Worm (Caenorhabditis elegans) whole organism, L2 larva: ENCODE results near the gene C13A10.1.

Source experiments
- aly-2 ChIP-seq: fragments of 150-350 bp; optimal IDR thresholded peaks from 2 replicates; lab custom pipeline; 2014; ENCODE audit warnings: missing biosample characterization, missing genetic modification characterization
- ama-1 ChIP-seq: fragments of 150-350 bp; optimal IDR thresholded peaks from 2 replicates; lab custom pipeline; 2018; ENCODE audit warnings: inconsistent platforms
- ceh-16 ChIP-seq: fragments of 150-350 bp; optimal IDR thresholded peaks from 2 replicates; lab custom pipeline; 2014; ENCODE audit warnings: missing biosample characterization, missing genetic modification characterization
- fos-1 ChIP-seq: fragments of 150-350 bp; optimal IDR thresholded peaks from 2 replicates; lab custom pipeline; 2014; ENCODE audit warnings: missing biosample characterization, missing genetic modification characterization
- mdl-1 ChIP-seq, 2 experiments: fragments of 150-350 bp in 1 of 2; sonication (generic microtip) in 1 of 2; optimal IDR thresholded peaks; 2 replicates each; lab custom pipeline; 2017; ENCODE audit warnings: missing biosample characterization in 2 of 2, missing genetic modification characterization in 2 of 2
- nhr-11 ChIP-seq: fragments of 150-350 bp; optimal IDR thresholded peaks from 2 replicates; lab custom pipeline; 2014; ENCODE audit warnings: missing biosample characterization, missing genetic modification characterization
- nhr-12 ChIP-seq: fragments of 150-350 bp; optimal IDR thresholded peaks from 2 replicates; lab custom pipeline; 2014; ENCODE audit warnings: missing biosample characterization, missing genetic modification characterization
- nhr-25 ChIP-seq: fragments of 150-350 bp; sonication (generic microtip); optimal IDR thresholded peaks from 3 replicates; lab custom pipeline; 2014; ENCODE audit warnings: missing biosample characterization, missing genetic modification characterization
- nhr-6 ChIP-seq: fragments of 150-350 bp; optimal IDR thresholded peaks from 2 replicates; lab custom pipeline; 2014; ENCODE audit warnings: missing biosample characterization, missing genetic modification characterization
- skn-1 ChIP-seq: sonication (generic microtip); optimal IDR thresholded peaks from 2 replicates; lab custom pipeline; 2017; ENCODE audit warnings: missing biosample characterization, missing genetic modification characterization
- ztf-11 ChIP-seq: sonication (generic microtip); optimal IDR thresholded peaks from 2 replicates; lab custom pipeline; 2017; ENCODE audit warnings: missing biosample characterization, missing genetic modification characterization

ce11 chrII:1385280-1385679, 29.8 kb upstream of the C13A10.1 start, which contains the start of gene F54D12.7:
- TF ChIP-seq fos-1 (tag; lab: Kevin White, UChicago) = no peak
- no peak for TF ChIP-seq nhr-6
- no peak for TF ChIP-seq ceh-16 (tag; lab: Kevin White, UChicago)
- TF ChIP-seq aly-2 (tag; lab: Kevin White, UChicago) = no peak
- no peak for TF ChIP-seq nhr-25 (tag; lab: Kevin White, UChicago)
- no peak for TF ChIP-seq ztf-11 (tag; lab: Kevin White, UChicago)
- no peak for TF ChIP-seq nhr-12
- TF ChIP-seq mdl-1 (tag; optimal IDR thresholded peaks at IDR 0.05; lab: Kevin White, UChicago) = no peak
- TF ChIP-seq ama-1 (lab: Kevin White, UChicago) = no peak
- TF ChIP-seq nhr-11 (tag; lab: Kevin White, UChicago) = no peak
- TF ChIP-seq skn-1 = no peak
